Worm (Caenorhabditis elegans): Measurements from ENCODE around the gene K05F1.13.

DNA sequence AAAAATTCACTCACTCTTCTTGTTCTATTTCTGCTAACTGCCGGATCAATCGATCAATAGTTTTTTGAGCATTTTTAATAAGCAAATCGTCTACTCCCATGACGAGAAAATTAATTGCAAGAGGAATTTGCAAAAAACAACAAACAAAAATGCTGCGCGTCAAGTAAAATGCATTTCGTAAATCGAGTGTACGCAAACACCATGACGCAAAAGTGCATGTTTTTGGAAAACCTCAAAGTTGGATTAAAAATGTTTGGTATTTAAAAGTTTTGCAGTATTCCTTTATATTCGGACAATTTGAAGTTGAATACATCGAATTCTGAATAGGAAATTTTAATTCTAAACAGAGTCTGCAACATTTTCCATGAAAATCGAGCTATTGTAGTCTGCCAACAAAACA is 50.3 kb downstream of the K05F1.13 start, which contains the start of gene ZK1248.19:
- no peak for TF ChIP-seq klf-2 (GFP tag; conservative IDR thresholded peaks at IDR 0.05)
- no peak for TF ChIP-seq ztf-29 (GFP tag; IDR thresholded peaks at IDR 0.05)
- TF ChIP-seq tab-1 (GFP tag; IDR thresholded peaks at IDR 0.05), result no peak
- no peak for TF ChIP-seq cog-1 (tag; optimal IDR thresholded peaks at IDR 0.05)

Measured in whole organism, midembryonic.